Fruit fly (Drosophila melanogaster) whole organism, adult: Measurements from ENCODE around the gene Tnpo-SR.

ENCODE experiments used
- CG11617 ChIP-seq: fragments of 200-800 bp; sonication (Bioruptor generic); optimal IDR thresholded peaks from 2 replicates; lab custom pipeline; 2017; ENCODE audit warnings: mild to moderate bottlenecking, missing biosample characterization, missing genetic modification reagents, missing genetic modification characterization
- CG12768 ChIP-seq: fragments of 200-800 bp; sonication (Bioruptor generic); optimal IDR thresholded peaks from 2 replicates; lab custom pipeline; 2017; ENCODE audit warnings: missing biosample characterization, missing genetic modification characterization, mild to moderate bottlenecking, moderate library complexity, missing genetic modification reagents
- CG14711 ChIP-seq: fragments of 200-800 bp; sonication (Bioruptor generic); optimal IDR thresholded peaks from 2 replicates; lab custom pipeline; 2018; ENCODE audit warnings: missing biosample characterization, mild to moderate bottlenecking, missing genetic modification characterization, moderate library complexity
- CG1620 ChIP-seq: fragments of 200-800 bp; sonication (Bioruptor generic); optimal IDR thresholded peaks from 2 replicates; lab custom pipeline; 2016; ENCODE audit warnings: missing biosample characterization, missing genetic modification characterization
- CG33017 ChIP-seq: fragments of 200-800 bp; sonication (Bioruptor generic); optimal IDR thresholded peaks from 2 replicates; lab custom pipeline; 2018; ENCODE audit warnings: missing biosample characterization, mild to moderate bottlenecking, missing genetic modification characterization, moderate library complexity
- CG5204 ChIP-seq: fragments of 200-800 bp; sonication (Bioruptor generic); optimal IDR thresholded peaks from 2 replicates; lab custom pipeline; 2016; ENCODE audit warnings: missing biosample characterization, missing genetic modification characterization
- CG7045 ChIP-seq: fragments of 200-800 bp; sonication (Bioruptor generic); optimal IDR thresholded peaks from 2 replicates; lab custom pipeline; 2017; ENCODE audit warnings: missing biosample characterization, mild to moderate bottlenecking, missing genetic modification characterization
- CG7101 ChIP-seq: fragments of 200-800 bp; sonication (Bioruptor generic); optimal IDR thresholded peaks from 2 replicates; lab custom pipeline; 2018; ENCODE audit warnings: missing biosample characterization, mild to moderate bottlenecking, missing genetic modification characterization, moderate library complexity
- Clk ChIP-seq: fragments of 200-800 bp; sonication (Bioruptor generic); optimal IDR thresholded peaks from 2 replicates; lab custom pipeline; 2017; ENCODE audit warnings: missing biosample characterization, missing genetic modification characterization
- Crg-1 ChIP-seq: fragments of 200-800 bp; sonication (Bioruptor generic); optimal IDR thresholded peaks from 2 replicates; lab custom pipeline; 2016; ENCODE audit warnings: missing biosample characterization, missing genetic modification characterization
- Hr96 ChIP-seq: fragments of 200-800 bp; sonication (Bioruptor generic); optimal IDR thresholded peaks from 2 replicates; lab custom pipeline; 2016; ENCODE audit warnings: missing biosample characterization, missing genetic modification characterization
- Mnt ChIP-seq: fragments of 200-800 bp; sonication (Bioruptor generic); optimal IDR thresholded peaks from 2 replicates; lab custom pipeline; 2016; ENCODE audit warnings: missing biosample characterization, mild to moderate bottlenecking, missing genetic modification characterization
- bab1 ChIP-seq: fragments of 200-800 bp; sonication (Bioruptor generic); optimal IDR thresholded peaks from 3 replicates; lab custom pipeline; 2019; ENCODE audit warnings: missing biosample characterization, mild to moderate bottlenecking, missing genetic modification characterization, moderate library complexity
- cic ChIP-seq: fragments of 200-800 bp; sonication (Bioruptor generic); optimal IDR thresholded peaks from 2 replicates; lab custom pipeline; 2017; ENCODE audit warnings: missing biosample characterization, mild to moderate bottlenecking, missing genetic modification characterization, moderate library complexity
- cnc ChIP-seq, 2 experiments: fragments of >200 bp; optimal IDR thresholded peaks; 2 replicates each; lab custom pipeline; 2017
- kay ChIP-seq: fragments of 200-800 bp; sonication (Bioruptor generic); peaks from one replicate; lab custom pipeline; 2016; ENCODE audit warnings: missing biosample characterization, missing genetic modification characterization, borderline replicate concordance
- ovo ChIP-seq: fragments of 200-800 bp; sonication (Bioruptor generic); optimal IDR thresholded peaks from 2 replicates; lab custom pipeline; 2016; ENCODE audit warnings: missing biosample characterization, missing genetic modification characterization
- pad ChIP-seq: fragments of 200-800 bp; sonication (Bioruptor generic); optimal IDR thresholded peaks from 3 replicates; lab custom pipeline; 2017; ENCODE audit warnings: missing biosample characterization, missing genetic modification characterization, mild to moderate bottlenecking, moderate library complexity, missing genetic modification reagents
- tj ChIP-seq: fragments of 200-800 bp; sonication (Bioruptor generic); optimal IDR thresholded peaks from 3 replicates; lab custom pipeline; 2017; ENCODE audit warnings: missing biosample characterization, mild to moderate bottlenecking, missing genetic modification characterization, moderate library complexity
- toe ChIP-seq: fragments of 200-800 bp; sonication (Bioruptor generic); optimal IDR thresholded peaks from 2 replicates; lab custom pipeline; 2016; ENCODE audit warnings: missing biosample characterization, missing genetic modification characterization

Gene Tnpo-SR

dm6 chr2L:2769476-2770185, 9.9 kb downstream of the Tnpo-SR start, which contains the start of the genes colt and HINT1:
Gene colt (minus strand): TSS chr2L:2770069.
Gene HINT1 (plus strand): TSS chr2L:2770135.
- TF ChIP-seq CG33017 (tag; lab: Kevin White, UChicago): peak; percentile 27
- TF ChIP-seq tj: peak; percentile 61
- TF ChIP-seq cic (GFP tag; lab: Kevin White, UChicago): peak; percentile 59
- peak; percentile 56 for TF ChIP-seq Clk (GFP tag; lab: Kevin White, UChicago)
- TF ChIP-seq CG12768 (GFP tag; lab: Kevin White, UChicago): peak; percentile 92
- no peak for TF ChIP-seq Crg-1 (GFP tag; lab: Kevin White, UChicago)
- TF ChIP-seq pad (GFP tag; lab: Kevin White, UChicago): peak; percentile 15
- TF ChIP-seq Hr96: peak; percentile 76
- TF ChIP-seq CG7101 (tag; lab: Kevin White, UChicago): peak; percentile 40
- TF ChIP-seq CG1620: peak; percentile 23
- TF ChIP-seq CG5204: no peak
- peak; percentile 20 for TF ChIP-seq ovo (GFP tag; lab: Kevin White, UChicago)
- peak; percentile 83 for TF ChIP-seq toe (GFP tag; lab: Kevin White, UChicago)
- peak; percentile 52 for TF ChIP-seq CG14711 (tag; lab: Kevin White, UChicago)
- TF ChIP-seq CG11617 (GFP tag; lab: Kevin White, UChicago): peak; percentile 77
- TF ChIP-seq CG7045 (GFP tag; lab: Kevin White, UChicago): peak; percentile 56
- no peak for TF ChIP-seq kay (GFP tag; lab: Kevin White, UChicago)
- peak; percentile 50 for TF ChIP-seq Mnt (GFP tag; lab: Kevin White, UChicago)
- TF ChIP-seq cnc (optimal IDR thresholded peaks at IDR 0.05; lab: Kevin White, UChicago): no peak
- peak; percentile 10 for TF ChIP-seq bab1 (GFP tag; lab: Kevin White, UChicago)

dm6 chr2L:2771676-2772075, 12.0 kb downstream of the Tnpo-SR start, which contains the start of gene CG15399:
Gene CG15399 (minus strand): TSS chr2L:2771776.
- TF ChIP-seq CG7045 (GFP tag; lab: Kevin White, UChicago) (no peak), CG1620 (no peak), toe (GFP tag; lab: Kevin White, UChicago) (no peak), CG5204 (no peak), pad (GFP tag; lab: Kevin White, UChicago) (no peak), cic (GFP tag; lab: Kevin White, UChicago) (no peak), Mnt (GFP tag; lab: Kevin White, UChicago) (no peak), ovo (GFP tag; lab: Kevin White, UChicago) (no peak), CG14711 (tag; lab: Kevin White, UChicago) (no peak), CG11617 (GFP tag; lab: Kevin White, UChicago) (no peak), CG7101 (tag; lab: Kevin White, UChicago) (no peak), Clk (GFP tag; lab: Kevin White, UChicago) (no peak), cnc (optimal IDR thresholded peaks at IDR 0.05; lab: Kevin White, UChicago) (no peak), Crg-1 (GFP tag; lab: Kevin White, UChicago) (no peak)

dm6 chr2L:2782790-2783189, 23.1 kb downstream of the Tnpo-SR start:
- no peak for TF ChIP-seq CG14711 (tag; lab: Kevin White, UChicago)
- no peak for TF ChIP-seq cic (GFP tag; lab: Kevin White, UChicago)
- no peak for TF ChIP-seq pad (GFP tag; lab: Kevin White, UChicago)
- TF ChIP-seq ovo (GFP tag; lab: Kevin White, UChicago): no peak
- TF ChIP-seq CG1620: no peak
- no peak for TF ChIP-seq Hr96
- TF ChIP-seq bab1 (GFP tag; lab: Kevin White, UChicago): no peak
- TF ChIP-seq toe (GFP tag; lab: Kevin White, UChicago): no peak

dm6 chr2L:2797186-2797585, 37.5 kb downstream of the Tnpo-SR start:
- TF ChIP-seq Hr96 (no peak), CG5204 (no peak), Mnt (GFP tag; lab: Kevin White, UChicago) (no peak), pad (GFP tag; lab: Kevin White, UChicago) (no peak), cnc (optimal IDR thresholded peaks at IDR 0.05; lab: Kevin White, UChicago) (no peak), CG14711 (tag; lab: Kevin White, UChicago) (no peak), CG1620 (no peak), CG33017 (tag; lab: Kevin White, UChicago) (no peak), bab1 (GFP tag; lab: Kevin White, UChicago) (no peak), cic (GFP tag; lab: Kevin White, UChicago) (no peak)

dm6 chr2L:2799909-2800478, 40.3 kb downstream of the Tnpo-SR start, which contains the start of gene Syt1:
Gene Syt1 (minus strand): TSS chr2L:2799979.
- TF ChIP-seq pad (GFP tag; lab: Kevin White, UChicago) (peak; percentile 91), Mnt (GFP tag; lab: Kevin White, UChicago) (no peak)
